Worm (Caenorhabditis elegans) whole organism, young adult: ENCODE measurements around the gene DH11.5.

Source experiments
- B0261.1 ChIP-seq: sonication (generic microtip); optimal IDR thresholded peaks from 2 replicates; lab custom pipeline; 2016; ENCODE audit warnings: mild to moderate bottlenecking, missing genetic modification characterization, moderate library complexity, missing compliant biosample characterization
- B0336.3 ChIP-seq: fragments of 200-800 bp; sonication (Bioruptor generic); IDR thresholded peaks from 2 replicates; pipeline ENCODE4 v1.3.6; 2022; ENCODE audit warnings: missing genetic modification characterization, missing compliant biosample characterization
- attf-3 ChIP-seq: fragments of 200-800 bp; sonication (Bioruptor generic); conservative IDR thresholded peaks from 2 replicates; pipeline ENCODE4 v1.3.6; 2022; ENCODE audit warnings: missing genetic modification reagents, missing genetic modification characterization, missing compliant biosample characterization
- cebp-1 ChIP-seq, 2 experiments: fragments of 200-800 bp in 1 of 2; sonication (Bioruptor generic) in 1 of 2; sonication (generic microtip) in 1 of 2; IDR thresholded peaks in 1 of 2; optimal IDR thresholded peaks in 1 of 2; 2 replicates each; pipeline versions ENCODE4 v1.3.6 to Lab custom; 2017 to 2022; ENCODE audit warnings: missing compliant biosample characterization in 2 of 2, missing genetic modification characterization in 2 of 2, mild to moderate bottlenecking in 1 of 2, missing genetic modification reagents in 1 of 2, moderate library complexity in 1 of 2
- efl-1 ChIP-seq: fragments of 150-350 bp; optimal IDR thresholded peaks from 2 replicates; lab custom pipeline; 2014; ENCODE audit warnings: missing biosample characterization, missing genetic modification reagents, missing genetic modification characterization
- nhr-179 ChIP-seq: sonication (generic microtip); optimal IDR thresholded peaks from 2 replicates; lab custom pipeline; 2016; ENCODE audit warnings: mild to moderate bottlenecking, missing genetic modification characterization, missing compliant biosample characterization
- repo-1 ChIP-seq: sonication (generic microtip); optimal IDR thresholded peaks from 2 replicates; lab custom pipeline; 2017; ENCODE audit warnings: mild to moderate bottlenecking, missing genetic modification characterization, missing compliant biosample characterization
- tbx-9 ChIP-seq: sonication (generic microtip); optimal IDR thresholded peaks from 2 replicates; lab custom pipeline; 2016; ENCODE audit warnings: borderline replicate concordance, missing genetic modification characterization, inconsistent platforms, missing compliant biosample characterization
- unc-62 ChIP-seq: fragments of 150-350 bp; optimal IDR thresholded peaks from 2 replicates; lab custom pipeline; 2014; ENCODE audit warnings: missing biosample characterization, missing genetic modification reagents, missing genetic modification characterization

ce11 chrII:7928600-7928999, 47.8 kb upstream of the DH11.5 start, which contains the start of gene spv-1:
- TF ChIP-seq unc-62 (GFP tag; lab: Kevin White, UChicago) = no peak
- TF ChIP-seq B0336.3 (GFP tag; lab: Robert Waterston, UW) = no peak
- no peak for TF ChIP-seq nhr-179 (tag; lab: Kevin White, UChicago)
- no peak for TF ChIP-seq B0261.1
- TF ChIP-seq repo-1 (tag; lab: Kevin White, UChicago) = no peak
- no peak for TF ChIP-seq tbx-9 (tag; lab: Kevin White, UChicago)
- no peak for TF ChIP-seq attf-3 (GFP tag; lab: Robert Waterston, UW)
- no peak for TF ChIP-seq cebp-1 (GFP tag; IDR thresholded peaks at IDR 0.05; lab: Robert Waterston, UW)
- no peak for TF ChIP-seq cebp-1 (tag; optimal IDR thresholded peaks at IDR 0.05; lab: Kevin White, UChicago)
- TF ChIP-seq efl-1 (GFP tag; lab: Kevin White, UChicago) = no peak
